Fruit fly (Drosophila melanogaster) whole organism, adult: Measurements from ENCODE around the gene E5.

Experiments used
- CG11617 ChIP-seq: fragments of 200-800 bp; sonication (Bioruptor generic); optimal IDR thresholded peaks from 2 replicates; lab custom pipeline; 2017; ENCODE audit warnings: mild to moderate bottlenecking, missing biosample characterization, missing genetic modification reagents, missing genetic modification characterization
- CG14711 ChIP-seq: fragments of 200-800 bp; sonication (Bioruptor generic); optimal IDR thresholded peaks from 2 replicates; lab custom pipeline; 2018; ENCODE audit warnings: missing biosample characterization, mild to moderate bottlenecking, missing genetic modification characterization, moderate library complexity
- CG7045 ChIP-seq: fragments of 200-800 bp; sonication (Bioruptor generic); optimal IDR thresholded peaks from 2 replicates; lab custom pipeline; 2017; ENCODE audit warnings: missing biosample characterization, mild to moderate bottlenecking, missing genetic modification characterization
- CG7101 ChIP-seq: fragments of 200-800 bp; sonication (Bioruptor generic); optimal IDR thresholded peaks from 2 replicates; lab custom pipeline; 2018; ENCODE audit warnings: missing biosample characterization, mild to moderate bottlenecking, missing genetic modification characterization, moderate library complexity
- Clk ChIP-seq: fragments of 200-800 bp; sonication (Bioruptor generic); optimal IDR thresholded peaks from 2 replicates; lab custom pipeline; 2017; ENCODE audit warnings: missing biosample characterization, missing genetic modification characterization
- Mnt ChIP-seq: fragments of 200-800 bp; sonication (Bioruptor generic); optimal IDR thresholded peaks from 2 replicates; lab custom pipeline; 2016; ENCODE audit warnings: missing biosample characterization, mild to moderate bottlenecking, missing genetic modification characterization
- bab1 ChIP-seq: fragments of 200-800 bp; sonication (Bioruptor generic); optimal IDR thresholded peaks from 3 replicates; lab custom pipeline; 2019; ENCODE audit warnings: missing biosample characterization, mild to moderate bottlenecking, missing genetic modification characterization, moderate library complexity
- kay ChIP-seq: fragments of 200-800 bp; sonication (Bioruptor generic); peaks from one replicate; lab custom pipeline; 2016; ENCODE audit warnings: missing biosample characterization, missing genetic modification characterization, borderline replicate concordance
- ovo ChIP-seq: fragments of 200-800 bp; sonication (Bioruptor generic); optimal IDR thresholded peaks from 2 replicates; lab custom pipeline; 2016; ENCODE audit warnings: missing biosample characterization, missing genetic modification characterization
- tj ChIP-seq: fragments of 200-800 bp; sonication (Bioruptor generic); optimal IDR thresholded peaks from 3 replicates; lab custom pipeline; 2017; ENCODE audit warnings: missing biosample characterization, mild to moderate bottlenecking, missing genetic modification characterization, moderate library complexity
- toe ChIP-seq: fragments of 200-800 bp; sonication (Bioruptor generic); optimal IDR thresholded peaks from 2 replicates; lab custom pipeline; 2016; ENCODE audit warnings: missing biosample characterization, missing genetic modification characterization

DNA sequence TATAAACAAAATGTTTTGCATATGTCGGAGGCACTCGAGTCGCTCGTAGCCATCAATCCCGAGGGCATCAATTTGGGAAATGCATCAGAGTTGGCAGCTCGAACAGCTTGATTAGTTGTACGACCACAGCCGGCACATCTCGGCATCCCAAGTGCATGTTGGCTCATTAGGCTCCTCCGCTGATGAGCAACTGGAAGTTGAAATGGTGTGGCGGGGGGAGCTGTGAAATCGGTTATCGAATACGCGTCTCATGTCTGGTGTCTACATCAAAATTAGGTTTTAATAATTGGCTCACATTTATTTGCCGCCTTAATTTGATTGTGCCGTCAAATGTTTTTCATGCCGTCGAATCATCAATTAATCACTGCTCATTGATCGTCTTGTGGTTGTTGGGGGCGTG, 15.5 kb downstream of the E5 start:
- TF ChIP-seq ovo (GFP tag; lab: Kevin White, UChicago), result no peak
- no peak for TF ChIP-seq kay (GFP tag; lab: Kevin White, UChicago)
- no peak for TF ChIP-seq CG7101 (tag; lab: Kevin White, UChicago)
- no peak for TF ChIP-seq toe
- no peak for TF ChIP-seq CG7045 (GFP tag; lab: Kevin White, UChicago)
- no peak for TF ChIP-seq Mnt (GFP tag; lab: Kevin White, UChicago)
- TF ChIP-seq tj, result no peak
- TF ChIP-seq CG14711 (tag; lab: Kevin White, UChicago), result no peak
- no peak for TF ChIP-seq CG11617 (GFP tag; lab: Kevin White, UChicago)
- no peak for TF ChIP-seq bab1 (GFP tag; lab: Kevin White, UChicago)
- no peak for TF ChIP-seq Clk (GFP tag; lab: Kevin White, UChicago)
